Fruit fly (Drosophila melanogaster): ENCODE measurements around the gene chinmo.
A peak's percentile ranks its signal among the peaks of the same experiment; 100 is the strongest.

The chinmo gene

dm6 chr2L:1649244-1649827, 1.7 kb upstream of the chinmo start (continued):
- TF ChIP-seq ap (GFP tag; IDR thresholded peaks at IDR 0.05) (peak; percentile 84), Tbp (GFP tag; optimal IDR thresholded peaks at IDR 0.05) (no peak), TFAM (GFP tag; optimal IDR thresholded peaks at IDR 0.05) (no peak), CG9215 (GFP tag; IDR thresholded peaks at IDR 0.05) (peak; percentile 82), CG4328 (GFP tag; optimal IDR thresholded peaks at IDR 0.05) (peak; percentile 80), mld (GFP tag; IDR thresholded peaks at IDR 0.05; ENCODE audit: partially characterized antibody) (no peak), ham (GFP tag; IDR thresholded peaks at IDR 0.05) (no peak), CG17186 (GFP tag; optimal IDR thresholded peaks at IDR 0.05) (no peak), seq (GFP tag; IDR thresholded peaks at IDR 0.05) (peak; percentile 90), Bgb (GFP tag; IDR thresholded peaks at IDR 0.05; ENCODE audit: partially characterized antibody) (peak; percentile 69), Fer2 (tag; optimal IDR thresholded peaks at IDR 0.05) (peak; percentile 82), CG6683 (GFP tag; optimal IDR thresholded peaks at IDR 0.05) (peak; percentile 95), Chrac-16 (GFP tag; optimal IDR thresholded peaks at IDR 0.05) (peak; percentile 59), tna (GFP tag; IDR thresholded peaks at IDR 0.05; ENCODE audit: partially characterized antibody) (peak; percentile 61; the same call in 1 of the 2 replicates), CG8765 (GFP tag; IDR thresholded peaks at IDR 0.05) (peak; percentile 79), kni (GFP tag; optimal IDR thresholded peaks at IDR 0.05) (peak; percentile 36), luna (GFP tag; optimal IDR thresholded peaks at IDR 0.05) (no peak), Bteb2 (GFP tag; optimal IDR thresholded peaks at IDR 0.05) (no peak), Antp (GFP tag; optimal IDR thresholded peaks at IDR 0.05) (peak; percentile 60), NfI (GFP tag; optimal IDR thresholded peaks at IDR 0.05) (peak; percentile 85), CG7357 (GFP tag; IDR thresholded peaks at IDR 0.05) (peak; percentile 82), klu (GFP tag; IDR thresholded peaks at IDR 0.05) (peak; percentile 68), exex (tag; optimal IDR thresholded peaks at IDR 0.05) (peak; percentile 70), aop (GFP tag; IDR thresholded peaks at IDR 0.05) (peak; percentile 70), CG12659 (GFP tag; optimal IDR thresholded peaks at IDR 0.05) (peak; percentile 96), ERR (GFP tag; optimal IDR thresholded peaks at IDR 0.05) (no peak), CG18599 (GFP tag; optimal IDR thresholded peaks at IDR 0.05) (peak; percentile 97), CG33557 (GFP tag; optimal IDR thresholded peaks at IDR 0.05) (peak; percentile 28), Ptx1 (GFP tag; IDR thresholded peaks at IDR 0.05) (peak; percentile 92), Rx (GFP tag; IDR thresholded peaks at IDR 0.05) (peak; percentile 95), org-1 (GFP tag; optimal IDR thresholded peaks at IDR 0.05) (peak; percentile 89), CHES-1-like (GFP tag; optimal IDR thresholded peaks at IDR 0.05) (no peak), Nf-YC (tag; optimal IDR thresholded peaks at IDR 0.05) (peak; percentile 85), fu2 (GFP tag; optimal IDR thresholded peaks at IDR 0.05) (no peak), CG1602 (GFP tag; optimal IDR thresholded peaks at IDR 0.05) (peak; percentile 79), Ssrp (tag; optimal IDR thresholded peaks at IDR 0.05) (peak; percentile 95), hkb (optimal IDR thresholded peaks at IDR 0.05) (no peak), hkb (GFP tag; IDR thresholded peaks at IDR 0.05) (peak; percentile 75), h (optimal IDR thresholded peaks at IDR 0.05) (no peak), grn (GFP tag; optimal IDR thresholded peaks at IDR 0.05) (no peak), gcm2 (GFP tag; optimal IDR thresholded peaks at IDR 0.05) (no peak), HLHmδ (GFP tag; optimal IDR thresholded peaks at IDR 0.05) (no peak), zf30C (GFP tag; optimal IDR thresholded peaks at IDR 0.05) (peak; percentile 72), her (GFP tag; optimal IDR thresholded peaks at IDR 0.05) (no peak), sd (tag; optimal IDR thresholded peaks at IDR 0.05) (peak; percentile 44), CG7786 (GFP tag; optimal IDR thresholded peaks at IDR 0.05) (no peak), CG12769 (tag; optimal IDR thresholded peaks at IDR 0.05) (no peak), H2.0 (GFP tag; IDR thresholded peaks at IDR 0.05) (peak; percentile 85), Atf6 (GFP tag; IDR thresholded peaks at IDR 0.05) (peak; percentile 88), Sox102F (GFP tag; optimal IDR thresholded peaks at IDR 0.05) (peak; percentile 99), Hr39 (optimal IDR thresholded peaks at IDR 0.05) (no peak)
